Worm (Caenorhabditis elegans): ENCODE data around the gene H03G16.1.

H03G16.1 gene

DNA sequence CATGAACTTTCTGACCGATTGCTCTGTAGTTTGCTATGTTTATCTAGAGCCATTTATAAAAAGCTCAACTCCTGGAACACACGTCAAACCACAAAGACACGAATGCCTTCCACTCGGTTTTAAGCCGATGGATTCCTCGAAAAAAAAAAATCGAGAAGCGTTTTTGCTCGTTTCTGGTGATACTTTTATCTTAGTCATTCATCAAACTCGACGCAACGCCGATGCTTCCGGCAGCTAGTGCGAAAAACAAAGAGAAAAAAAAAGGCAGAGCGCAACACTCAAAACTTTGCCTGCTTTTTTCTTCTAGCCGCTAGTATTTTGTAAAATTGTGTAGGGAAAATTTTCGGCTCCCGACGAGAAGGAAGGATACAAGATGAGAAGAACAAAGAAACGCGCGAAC is 26.1 kb upstream of the H03G16.1 start:
- TF ChIP-seq zip-2 (tag; optimal IDR thresholded peaks at IDR 0.05) (no peak), aly-2 (tag; optimal IDR thresholded peaks at IDR 0.05) (no peak), egl-27 (tag; optimal IDR thresholded peaks at IDR 0.05) (no peak), unc-62 (GFP tag; optimal IDR thresholded peaks at IDR 0.05 in 1 of 2) (peak in 1 of 2 experiments; percentile 93), unc-62 (tag; optimal IDR thresholded peaks at IDR 0.05) (no peak), spr-3 (GFP tag; optimal IDR thresholded peaks at IDR 0.05) (no peak), aha-1 (tag) (peak; percentile 50), mep-1 (tag; optimal IDR thresholded peaks at IDR 0.05) (peak; percentile 16), ceh-20 (GFP tag; IDR thresholded peaks at IDR 0.05) (peak; percentile 56; the same call in 1 of the 2 replicates), hlh-30 (tag; optimal IDR thresholded peaks at IDR 0.05; ENCODE audit: insufficient read depth) (no peak), mdl-1 (tag; optimal IDR thresholded peaks at IDR 0.05) (no peak), lsy-2 (tag; optimal IDR thresholded peaks at IDR 0.05) (peak in 1 of 2 experiments; percentile 26)

DNA sequence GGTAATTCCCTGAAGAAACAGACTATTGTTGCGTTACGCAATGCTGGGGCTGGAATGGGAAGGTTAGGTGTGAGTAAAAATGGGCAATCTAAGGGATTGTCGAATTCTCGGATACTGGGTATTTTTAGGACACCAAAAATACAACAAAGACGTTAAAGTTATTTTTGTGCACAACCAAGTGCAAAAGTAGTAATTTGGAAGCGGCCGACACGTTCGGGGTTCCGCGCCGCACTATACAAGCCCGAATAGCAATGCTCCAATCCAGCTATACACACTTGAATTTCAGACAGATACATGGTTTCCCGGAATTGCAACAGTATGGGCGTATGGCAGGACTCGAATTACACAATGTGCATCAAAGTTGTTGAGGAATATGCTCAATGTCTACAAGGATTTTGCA is 25.7 kb upstream of the H03G16.1 start:
- TF ChIP-seq mxl-3 (GFP tag; optimal IDR thresholded peaks at IDR 0.05): no peak
- no peak for TF ChIP-seq F26F4.8 (GFP tag; conservative IDR thresholded peaks at IDR 0.05)
- no peak for TF ChIP-seq zip-11 (GFP tag; IDR thresholded peaks at IDR 0.05)
- no peak for TF ChIP-seq lin-29 (GFP tag; IDR thresholded peaks at IDR 0.05)
- no peak for TF ChIP-seq sdz-12 (GFP tag; optimal IDR thresholded peaks at IDR 0.05)
- TF ChIP-seq hlh-30 (tag; optimal IDR thresholded peaks at IDR 0.05; ENCODE audit: insufficient read depth): no peak
- TF ChIP-seq R02D3.7 (tag; optimal IDR thresholded peaks at IDR 0.05): no peak
- no peak for TF ChIP-seq tra-1 (GFP tag; IDR thresholded peaks at IDR 0.05)
- TF ChIP-seq mdl-1 (tag; optimal IDR thresholded peaks at IDR 0.05): no peak
- TF ChIP-seq mxl-2 (GFP tag; conservative IDR thresholded peaks at IDR 0.05): no peak
- no peak for TF ChIP-seq snpc-1.2 (GFP tag; IDR thresholded peaks at IDR 0.05)
- TF ChIP-seq nhr-10 (tag; optimal IDR thresholded peaks at IDR 0.05): no peak
- TF ChIP-seq nhr-28 (tag; optimal IDR thresholded peaks at IDR 0.05): no peak
- TF ChIP-seq ceh-20 (GFP tag; IDR thresholded peaks at IDR 0.05): no peak

- TF ChIP-seq ztf-7 (tag; optimal IDR thresholded peaks at IDR 0.05) (no peak), snpc-4 (tag; optimal IDR thresholded peaks at IDR 0.05) (no peak), nhr-77 (tag; optimal IDR thresholded peaks at IDR 0.05) (no peak), ZK337.2 (GFP tag; IDR thresholded peaks at IDR 0.05) (no peak), F49E8.2 (tag; optimal IDR thresholded peaks at IDR 0.05; ENCODE audit: borderline replicate concordance) (no peak)
Measured at ce11 chrX:15034787-15035186, 18.9 kb upstream of the H03G16.1 start, which contains the start of gene dsc-1. Gene dsc-1, minus strand, starts transcription at chrX:15034832.

ce11 chrX:15035748-15036147 is 17.9 kb upstream of the H03G16.1 start:
- TF ChIP-seq unc-62 (GFP tag; optimal IDR thresholded peaks at IDR 0.05 in 1 of 2) (peak in 1 of 2 experiments; percentile 93), unc-62 (tag; optimal IDR thresholded peaks at IDR 0.05) (no peak), ZK337.2 (GFP tag; IDR thresholded peaks at IDR 0.05) (no peak), nhr-28 (tag; optimal IDR thresholded peaks at IDR 0.05) (no peak)

DNA sequence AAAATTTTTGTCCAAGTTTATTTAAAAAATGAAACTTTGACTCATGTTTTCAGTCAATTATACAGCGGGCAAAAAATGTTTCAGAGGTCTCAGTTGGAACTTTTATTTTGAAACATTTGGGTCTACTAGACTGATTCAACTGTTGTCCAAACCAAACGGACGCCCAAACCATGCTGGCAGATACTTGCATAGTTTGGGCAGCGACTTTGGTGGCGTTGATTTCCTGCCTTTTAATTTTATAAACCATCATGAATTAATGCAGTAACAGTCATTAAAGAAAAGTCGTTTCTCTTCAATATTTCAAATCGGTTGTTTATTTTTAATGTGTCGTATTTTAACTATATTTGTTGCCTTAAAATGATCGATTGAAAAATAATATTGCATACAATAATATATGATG is 17.4 kb upstream of the H03G16.1 start:
- TF ChIP-seq lsy-2 (tag; optimal IDR thresholded peaks at IDR 0.05) (peak in 1 of 2 experiments; percentile 18), snpc-1.2 (GFP tag; IDR thresholded peaks at IDR 0.05) (no peak), nhr-11 (tag; optimal IDR thresholded peaks at IDR 0.05) (no peak), hmg-1.1 (GFP tag; IDR thresholded peaks at IDR 0.05) (no peak), nhr-48 (tag; optimal IDR thresholded peaks at IDR 0.05) (peak; percentile 6), zip-2 (tag; optimal IDR thresholded peaks at IDR 0.05) (peak; percentile 30), F37D6.2 (tag; optimal IDR thresholded peaks at IDR 0.05) (no peak), cey-2 (tag; optimal IDR thresholded peaks at IDR 0.05; ENCODE audit: borderline replicate concordance, insufficient read depth) (no peak), daf-16 (GFP tag; optimal IDR thresholded peaks at IDR 0.05) (peak in 1 of 2 experiments; percentile 25), daf-16 (tag; optimal IDR thresholded peaks at IDR 0.05) (no peak), nhr-6 (tag; optimal IDR thresholded peaks at IDR 0.05) (no peak), nhr-102 (tag; optimal IDR thresholded peaks at IDR 0.05) (peak; percentile 3), T26A8.4 (GFP tag; IDR thresholded peaks at IDR 0.05) (no peak), nhr-111 (GFP tag; optimal IDR thresholded peaks at IDR 0.05) (no peak), mep-1 (tag; optimal IDR thresholded peaks at IDR 0.05) (peak; percentile 47), attf-4 (tag; optimal IDR thresholded peaks at IDR 0.05) (no peak), fkh-10 (GFP tag; optimal IDR thresholded peaks at IDR 0.05) (no peak), ama-1 (optimal IDR thresholded peaks at IDR 0.05) (no peak), madf-5 (GFP tag; IDR thresholded peaks at IDR 0.05) (no peak)

Data from whole organism, L4 larva.